Fruit fly (Drosophila melanogaster) whole organism, embryonic: Measurements from ENCODE around the gene Cyt-c1L.
A peak's percentile ranks its signal among the peaks of the same experiment; 100 is the strongest.

Experiments
- Atf3 ChIP-seq: fragments of 200-800 bp; sonication (Bioruptor generic); optimal IDR thresholded peaks from 3 replicates; lab custom pipeline; 2016; ENCODE audit warnings: missing biosample characterization, missing genetic modification characterization
- Atf6 ChIP-seq: fragments of 200-800 bp; sonication (Bioruptor generic); IDR thresholded peaks from 2 replicates; pipeline ENCODE4 v1.3.6; 2022; ENCODE audit warnings: missing biosample characterization, missing genetic modification characterization
- CG1024 ChIP-seq: fragments of 200-800 bp; sonication (Bioruptor generic); IDR thresholded peaks from 2 replicates; pipeline ENCODE4 v1.3.6; 2022; ENCODE audit warnings: missing biosample characterization, missing genetic modification characterization
- CG10959 ChIP-seq: fragments of 200-800 bp; sonication (Bioruptor generic); IDR thresholded peaks from 2 replicates; pipeline ENCODE4 v1.3.6; 2022; ENCODE audit warnings: missing biosample characterization, missing genetic modification characterization
- CG11247 ChIP-seq: fragments of 200-800 bp; sonication (Bioruptor generic); IDR thresholded peaks from 2 replicates; pipeline ENCODE4 v1.3.6; 2022; ENCODE audit warnings: missing biosample characterization, missing genetic modification characterization
- CG12744 ChIP-seq: fragments of 200-800 bp; sonication (Bioruptor generic); optimal IDR thresholded peaks from 2 replicates; lab custom pipeline; 2016; ENCODE audit warnings: missing biosample characterization, missing genetic modification characterization
- CG13775 ChIP-seq: fragments of 200-800 bp; sonication (Bioruptor generic); optimal IDR thresholded peaks from 3 replicates; lab custom pipeline; 2017; ENCODE audit warnings: missing biosample characterization, mild to moderate bottlenecking, missing genetic modification characterization
- CG16813 ChIP-seq: fragments of 200-800 bp; sonication (Bioruptor generic); IDR thresholded peaks from 3 replicates; pipeline ENCODE4 v1.3.6; 2022; ENCODE audit warnings: missing biosample characterization, missing genetic modification characterization; ENCODE audit not compliant: partially characterized antibody
- CG17186 ChIP-seq: fragments of 200-800 bp; sonication (Bioruptor generic); optimal IDR thresholded peaks from 3 replicates; lab custom pipeline; 2017; ENCODE audit warnings: missing biosample characterization, missing genetic modification reagents, missing genetic modification characterization
- CG2678 ChIP-seq: fragments of 200-800 bp; sonication (Bioruptor generic); optimal IDR thresholded peaks from 3 replicates; lab custom pipeline; 2019; ENCODE audit warnings: missing biosample characterization, mild to moderate bottlenecking, missing genetic modification characterization, moderate library complexity
- CG31224 ChIP-seq: fragments of 200-800 bp; sonication (Bioruptor generic); IDR thresholded peaks from 2 replicates; pipeline ENCODE4 v1.3.6; 2022; ENCODE audit warnings: missing biosample characterization, missing genetic modification characterization
- CG31441 ChIP-seq: fragments of 200-800 bp; sonication (Bioruptor generic); IDR thresholded peaks from 2 replicates; pipeline ENCODE4 v1.3.6; 2022; ENCODE audit warnings: missing biosample characterization, missing genetic modification characterization
- CG3163 ChIP-seq: fragments of 200-800 bp; sonication (Bioruptor generic); optimal IDR thresholded peaks from 3 replicates; lab custom pipeline; 2016; ENCODE audit warnings: missing biosample characterization, missing genetic modification characterization
- CG3407 ChIP-seq: fragments of 200-800 bp; sonication (Bioruptor generic); optimal IDR thresholded peaks from 2 replicates; lab custom pipeline; 2018; ENCODE audit warnings: missing biosample characterization, mild to moderate bottlenecking, missing genetic modification characterization
- CG4424 ChIP-seq: fragments of 200-800 bp; sonication (Bioruptor generic); optimal IDR thresholded peaks from 3 replicates; lab custom pipeline; 2016; ENCODE audit warnings: missing biosample characterization, missing genetic modification characterization
- CG4820 ChIP-seq: fragments of 200-800 bp; sonication (Bioruptor generic); optimal IDR thresholded peaks from 3 replicates; lab custom pipeline; 2016; ENCODE audit warnings: missing biosample characterization, missing genetic modification characterization
- CG6854 ChIP-seq: fragments of 200-800 bp; sonication (Bioruptor generic); optimal IDR thresholded peaks from 3 replicates; lab custom pipeline; 2017; ENCODE audit warnings: missing biosample characterization, mild to moderate bottlenecking, missing genetic modification characterization
- CG7786 ChIP-seq: fragments of 200-800 bp; sonication (Bioruptor generic); optimal IDR thresholded peaks from 2 replicates; lab custom pipeline; 2016; ENCODE audit warnings: missing biosample characterization, missing genetic modification characterization
- CG8089 ChIP-seq: fragments of 200-800 bp; sonication (Bioruptor generic); optimal IDR thresholded peaks from 3 replicates; lab custom pipeline; 2016; ENCODE audit warnings: missing biosample characterization, missing genetic modification characterization
- CG8359 ChIP-seq: fragments of 200-800 bp; sonication (Bioruptor generic); optimal IDR thresholded peaks from 2 replicates; lab custom pipeline; 2017; ENCODE audit warnings: missing biosample characterization, mild to moderate bottlenecking, missing genetic modification characterization, borderline replicate concordance
- CTCF ChIP-seq: fragments of 200-800 bp; sonication (Bioruptor generic); optimal IDR thresholded peaks from 2 replicates; lab custom pipeline; 2017; ENCODE audit warnings: missing biosample characterization, mild to moderate bottlenecking, missing genetic modification characterization, moderate library complexity
- Deaf1 ChIP-seq: fragments of 200-800 bp; optimal IDR thresholded peaks from 3 replicates; lab custom pipeline; 2019; ENCODE audit warnings: missing biosample characterization, mild to moderate bottlenecking, missing genetic modification characterization, moderate library complexity
- Dip2 ChIP-seq: fragments of 200-800 bp; sonication (Bioruptor generic); IDR thresholded peaks from 2 replicates; pipeline ENCODE4 v1.3.6; 2022; ENCODE audit warnings: missing biosample characterization, missing genetic modification characterization
- Dip3 ChIP-seq: fragments of 200-800 bp; sonication (Bioruptor generic); optimal IDR thresholded peaks from 3 replicates; lab custom pipeline; 2016; ENCODE audit warnings: missing biosample characterization, missing genetic modification characterization
- Dp ChIP-seq: fragments of 200-800 bp; sonication (Bioruptor generic); optimal IDR thresholded peaks from 2 replicates; lab custom pipeline; 2018; ENCODE audit warnings: missing biosample characterization, mild to moderate bottlenecking, missing genetic modification characterization, moderate library complexity
- Drgx ChIP-seq: fragments of 200-800 bp; sonication (Bioruptor generic); IDR thresholded peaks from 2 replicates; pipeline ENCODE4 v1.3.6; 2022; ENCODE audit warnings: missing biosample characterization, missing genetic modification characterization
- Hr3 ChIP-seq: fragments of 200-800 bp; sonication (Bioruptor generic); optimal IDR thresholded peaks from 3 replicates; lab custom pipeline; 2016; ENCODE audit warnings: missing biosample characterization, missing genetic modification characterization
- Hr78 ChIP-seq, 2 experiments: fragments of 200-800 bp in 1 of 2; fragments of >200 bp in 1 of 2; sonication (Bioruptor generic) in 1 of 2; optimal IDR thresholded peaks; 2 replicates each; lab custom pipeline; 2017 to 2019; ENCODE audit warnings: missing biosample characterization in 2 of 2, missing genetic modification characterization in 2 of 2, mild to moderate bottlenecking in 1 of 2, moderate library complexity in 1 of 2
- Hsf ChIP-seq: fragments of 200-800 bp; sonication (Bioruptor generic); optimal IDR thresholded peaks from 3 replicates; lab custom pipeline; 2016; ENCODE audit warnings: missing biosample characterization, missing genetic modification characterization
- Lpt ChIP-seq: fragments of >200 bp; optimal IDR thresholded peaks from 2 replicates; lab custom pipeline; 2018; ENCODE audit warnings: missing biosample characterization, missing genetic modification characterization
- NfI ChIP-seq: fragments of 200-800 bp; sonication (Bioruptor generic); optimal IDR thresholded peaks from 3 replicates; lab custom pipeline; 2018; ENCODE audit warnings: missing biosample characterization, mild to moderate bottlenecking, missing genetic modification characterization, moderate library complexity
- Spps ChIP-seq: fragments of 200-800 bp; sonication (Bioruptor generic); optimal IDR thresholded peaks from 2 replicates; lab custom pipeline; 2018; ENCODE audit warnings: missing biosample characterization, mild to moderate bottlenecking, missing genetic modification characterization
- abd-A ChIP-seq: fragments of 200-800 bp; sonication (Bioruptor generic); optimal IDR thresholded peaks from 3 replicates; lab custom pipeline; 2019; ENCODE audit warnings: missing biosample characterization, mild to moderate bottlenecking, missing genetic modification characterization, moderate library complexity
- bigmax ChIP-seq: fragments of 200-800 bp; sonication (Bioruptor generic); optimal IDR thresholded peaks from 2 replicates; lab custom pipeline; 2018; ENCODE audit warnings: missing biosample characterization, mild to moderate bottlenecking, missing genetic modification characterization
- esg ChIP-seq: fragments of 200-800 bp; sonication (Bioruptor generic); conservative IDR thresholded peaks from 2 replicates; pipeline ENCODE4 v1.3.6; 2022; ENCODE audit warnings: missing biosample characterization, missing genetic modification characterization
- gfzf ChIP-seq: fragments of 200-800 bp; sonication (Bioruptor generic); optimal IDR thresholded peaks from 2 replicates; lab custom pipeline; 2016; ENCODE audit warnings: missing biosample characterization, mild to moderate bottlenecking, missing genetic modification characterization, moderate library complexity
- jing ChIP-seq: fragments of 200-800 bp; sonication (Bioruptor generic); optimal IDR thresholded peaks from 2 replicates; lab custom pipeline; 2018; ENCODE audit warnings: missing biosample characterization, mild to moderate bottlenecking, missing genetic modification characterization
- jumu ChIP-seq: fragments of 200-800 bp; sonication (Bioruptor generic); optimal IDR thresholded peaks from 3 replicates; lab custom pipeline; 2016; ENCODE audit warnings: missing biosample characterization, missing genetic modification characterization
- kay ChIP-seq: fragments of 200-800 bp; sonication (Bioruptor generic); optimal IDR thresholded peaks from 2 replicates; lab custom pipeline; 2016; ENCODE audit warnings: missing biosample characterization, missing genetic modification characterization
- mam ChIP-seq: fragments of 200-800 bp; sonication (Bioruptor generic); optimal IDR thresholded peaks from 3 replicates; lab custom pipeline; 2016; ENCODE audit warnings: missing biosample characterization, missing genetic modification characterization
- nerfin-1 ChIP-seq: fragments of 200-800 bp; sonication (Bioruptor generic); optimal IDR thresholded peaks from 3 replicates; lab custom pipeline; 2019; ENCODE audit warnings: missing biosample characterization, mild to moderate bottlenecking, missing genetic modification characterization, moderate library complexity
- nom ChIP-seq: fragments of 200-800 bp; sonication (Bioruptor generic); optimal IDR thresholded peaks from 2 replicates; lab custom pipeline; 2017; ENCODE audit warnings: missing biosample characterization, missing genetic modification characterization, mild to moderate bottlenecking, moderate library complexity, missing genetic modification reagents
- odd ChIP-seq: fragments of 200-800 bp; sonication (Bioruptor generic); optimal IDR thresholded peaks from 2 replicates; lab custom pipeline; 2017; ENCODE audit warnings: missing biosample characterization, mild to moderate bottlenecking, missing genetic modification characterization
- sd ChIP-seq: fragments of 200-800 bp; sonication (Bioruptor generic); optimal IDR thresholded peaks from 3 replicates; lab custom pipeline; 2018; ENCODE audit warnings: missing biosample characterization, mild to moderate bottlenecking, missing genetic modification characterization, moderate library complexity
- sr ChIP-seq: fragments of 200-800 bp; sonication (Bioruptor generic); IDR thresholded peaks from 3 replicates; pipeline ENCODE4 v1.3.6; 2022; ENCODE audit warnings: missing biosample characterization, missing genetic modification characterization
- tap ChIP-seq: fragments of 200-800 bp; optimal IDR thresholded peaks from 3 replicates; lab custom pipeline; 2019; ENCODE audit warnings: missing biosample characterization, mild to moderate bottlenecking, missing genetic modification characterization, moderate library complexity
- tna ChIP-seq: fragments of 200-800 bp; sonication (Bioruptor generic); IDR thresholded peaks from 2 replicates; pipeline ENCODE4 v1.3.6; 2022; ENCODE audit warnings: missing biosample characterization, missing genetic modification characterization; ENCODE audit not compliant: partially characterized antibody
- wek ChIP-seq: fragments of 200-800 bp; sonication (Bioruptor generic); optimal IDR thresholded peaks from 3 replicates; lab custom pipeline; 2018; ENCODE audit warnings: missing biosample characterization, mild to moderate bottlenecking, missing genetic modification characterization, moderate library complexity
- zf30C ChIP-seq: fragments of 200-800 bp; sonication (Bioruptor generic); optimal IDR thresholded peaks from 3 replicates; lab custom pipeline; 2018; ENCODE audit warnings: missing biosample characterization, mild to moderate bottlenecking, missing genetic modification characterization
- zfh1 ChIP-seq: fragments of 200-800 bp; sonication (Bioruptor generic); IDR thresholded peaks from 3 replicates; pipeline ENCODE4 v1.3.6; 2022; ENCODE audit warnings: missing biosample characterization, missing genetic modification characterization
- zfh2 ChIP-seq: fragments of 200-800 bp; sonication (Bioruptor generic); optimal IDR thresholded peaks from 2 replicates; lab custom pipeline; 2016; ENCODE audit warnings: missing biosample characterization, missing genetic modification characterization

The Cyt-c1L gene

dm6 chr3R:29214262-29214661 is 10.3 kb upstream of the Cyt-c1L start (continued):
- TF ChIP-seq CG8359 (GFP tag; lab: Kevin White, UChicago) (peak; percentile 96), jumu (GFP tag; lab: Kevin White, UChicago) (peak; percentile 98), zf30C (GFP tag; lab: Kevin White, UChicago) (peak; percentile 62), tna (GFP tag; lab: Robert Waterston, UW) (peak; percentile 45; the same call in 1 of the 2 replicates), jing (peak; percentile 98), CG12744 (GFP tag; lab: Kevin White, UChicago) (peak; percentile 99), wek (GFP tag; lab: Kevin White, UChicago) (peak; percentile 96), odd (GFP tag; lab: Kevin White, UChicago) (peak; percentile 99), tap (peak; percentile 99), Deaf1 (tag; lab: Kevin White, UChicago) (peak; percentile 89), Atf6 (GFP tag; lab: Robert Waterston, UW) (peak; percentile 99), Lpt (GFP tag; lab: Kevin White, UChicago) (no peak), Dp (GFP tag; lab: Kevin White, UChicago) (peak; percentile 46), CG6854 (peak; percentile 99), zfh2 (GFP tag; lab: Kevin White, UChicago) (peak; percentile 99), mam (GFP tag; lab: Kevin White, UChicago) (peak; percentile 99), Dip2 (peak; percentile 75), Hr3 (peak; percentile 99), CG1024 (GFP tag; lab: Robert Waterston, UW) (peak; percentile 98), CG8089 (GFP tag; lab: Kevin White, UChicago) (peak; percentile 99), zfh1 (peak; percentile 100), CG4424 (peak; percentile 99), bigmax (GFP tag; lab: Kevin White, UChicago) (peak; percentile 86), Dip3 (GFP tag; lab: Kevin White, UChicago) (peak; percentile 99), CG2678 (peak; percentile 99), nerfin-1 (tag; lab: Kevin White, UChicago) (peak; percentile 98), sd (tag; lab: Kevin White, UChicago) (peak; percentile 94), Atf3 (GFP tag; lab: Kevin White, UChicago) (peak; percentile 98), CG17186 (peak; percentile 94), nom (peak; percentile 99), CG7786 (peak; percentile 99), Spps (tag; lab: Kevin White, UChicago) (peak; percentile 99), CG4820 (peak; percentile 99), kay (peak; percentile 97), CG3407 (GFP tag; lab: Kevin White, UChicago) (peak; percentile 98), Drgx (GFP tag; lab: Robert Waterston, UW) (peak; percentile 100), CG31224 (GFP tag; lab: Robert Waterston, UW) (peak; percentile 96), CG13775 (GFP tag; lab: Kevin White, UChicago) (peak; percentile 99), CG10959 (GFP tag; lab: Robert Waterston, UW) (peak; percentile 99), CTCF (GFP tag; lab: Kevin White, UChicago) (peak; percentile 78), CG16813 (GFP tag; lab: Robert Waterston, UW) (no peak), gfzf (GFP tag; lab: Kevin White, UChicago) (peak; percentile 44), sr (GFP tag; lab: Robert Waterston, UW) (peak; percentile 98), Hsf (GFP tag; lab: Kevin White, UChicago) (peak; percentile 99), CG11247 (GFP tag; lab: Robert Waterston, UW) (peak; percentile 99), NfI (GFP tag; lab: Kevin White, UChicago) (peak; percentile 99), CG3163 (GFP tag; lab: Kevin White, UChicago) (peak; percentile 93), Hr78 (GFP tag; optimal IDR thresholded peaks at IDR 0.05; lab: Kevin White, UChicago) (peak in 1 of 2 experiments; percentile 96), abd-A (tag; lab: Kevin White, UChicago) (peak; percentile 93), CG31441 (GFP tag; lab: Robert Waterston, UW) (peak; percentile 98), esg (GFP tag; lab: Robert Waterston, UW) (peak; percentile 99)
